Fruit fly (Drosophila melanogaster): ENCODE results near the gene Srp54k.

The Srp54k gene

dm6 chr3L:5184860-5185639, 32.6 kb downstream of the Srp54k start (continued):
- TF ChIP-seq prd (optimal IDR thresholded peaks at IDR 0.05) (no peak), prd (GFP tag; IDR thresholded peaks at IDR 0.05) (peak; percentile 31; the same call in 2 of the 3 replicates), CG14860 (GFP tag; IDR thresholded peaks at IDR 0.05; ENCODE audit: partially characterized antibody) (no peak), zf30C (GFP tag; optimal IDR thresholded peaks at IDR 0.05) (peak; percentile 46), Adf1 (GFP tag; IDR thresholded peaks at IDR 0.05) (peak; percentile 98), CG15011 (GFP tag; optimal IDR thresholded peaks at IDR 0.05) (peak; percentile 32), disco-r (GFP tag; optimal IDR thresholded peaks at IDR 0.05) (no peak), pb (GFP tag; optimal IDR thresholded peaks at IDR 0.05) (no peak), scrt (GFP tag; optimal IDR thresholded peaks at IDR 0.05) (no peak), Elba2 (GFP tag; optimal IDR thresholded peaks at IDR 0.05) (no peak), CG12659 (GFP tag; optimal IDR thresholded peaks at IDR 0.05) (peak; percentile 65), CG1832 (GFP tag; optimal IDR thresholded peaks at IDR 0.05) (peak; percentile 63), Myb (GFP tag; optimal IDR thresholded peaks at IDR 0.05) (peak; percentile 38), CG8089 (GFP tag; optimal IDR thresholded peaks at IDR 0.05) (no peak), mld (GFP tag; IDR thresholded peaks at IDR 0.05; ENCODE audit: partially characterized antibody) (no peak), CG2116 (GFP tag; optimal IDR thresholded peaks at IDR 0.05) (no peak), CG2202 (tag; optimal IDR thresholded peaks at IDR 0.05) (no peak), CG6813 (GFP tag; optimal IDR thresholded peaks at IDR 0.05) (no peak), CG7963 (GFP tag; IDR thresholded peaks at IDR 0.05; ENCODE audit: partially characterized antibody) (no peak), HLH4C (GFP tag; IDR thresholded peaks at IDR 0.05; ENCODE audit: partially characterized antibody) (no peak), Ptx1 (GFP tag; IDR thresholded peaks at IDR 0.05) (peak; percentile 68), CG10209 (GFP tag; optimal IDR thresholded peaks at IDR 0.05) (peak; percentile 74), oc (tag; optimal IDR thresholded peaks at IDR 0.05) (no peak), hbn (GFP tag; IDR thresholded peaks at IDR 0.05; ENCODE audit: partially characterized antibody) (peak; percentile 57; the same call in 1 of the 2 replicates), Atf6 (GFP tag; IDR thresholded peaks at IDR 0.05) (no peak), ftz-f1 (GFP tag; optimal IDR thresholded peaks at IDR 0.05) (no peak), CG2129 (GFP tag; IDR thresholded peaks at IDR 0.05; ENCODE audit: partially characterized antibody) (peak; percentile 15; the same call in 1 of the 2 replicates), Doc2 (GFP tag; IDR thresholded peaks at IDR 0.05) (no peak), Gug (GFP tag; IDR thresholded peaks at IDR 0.05) (0 out of 4 replicates have a peak, but pooled peaks have one; percentile 19), CG17568 (GFP tag; optimal IDR thresholded peaks at IDR 0.05) (no peak), Nf-YA (GFP tag; IDR thresholded peaks at IDR 0.05) (no peak), CG42726 (GFP tag; IDR thresholded peaks at IDR 0.05; ENCODE audit: partially characterized antibody) (no peak), CG34422 (GFP tag; IDR thresholded peaks at IDR 0.05) (peak; percentile 16; the same call in 1 of the 3 replicates), CG18476 (GFP tag; optimal IDR thresholded peaks at IDR 0.05) (no peak), Hey (tag; optimal IDR thresholded peaks at IDR 0.05) (no peak), CG1602 (GFP tag; optimal IDR thresholded peaks at IDR 0.05) (peak; percentile 46), CG1647 (GFP tag; optimal IDR thresholded peaks at IDR 0.05) (no peak), chn (GFP tag; optimal IDR thresholded peaks at IDR 0.05) (peak; percentile 24), dm (GFP tag; optimal IDR thresholded peaks at IDR 0.05) (no peak), Nf-YB (GFP tag; optimal IDR thresholded peaks at IDR 0.05) (peak; percentile 14), abd-A (tag; optimal IDR thresholded peaks at IDR 0.05) (no peak), CG6683 (GFP tag; optimal IDR thresholded peaks at IDR 0.05) (no peak), CG9797 (GFP tag; optimal IDR thresholded peaks at IDR 0.05) (no peak), CG17385 (GFP tag; optimal IDR thresholded peaks at IDR 0.05) (peak; percentile 86), tgo (GFP tag; IDR thresholded peaks at IDR 0.05) (peak; percentile 35; the same call in 1 of the 3 replicates), E2f2 (GFP tag; IDR thresholded peaks at IDR 0.05) (peak; percentile 19; the same call in 1 of the 2 replicates), CG9437 (GFP tag; optimal IDR thresholded peaks at IDR 0.05) (peak; percentile 69), row (GFP tag; IDR thresholded peaks at IDR 0.05) (peak; percentile 63)

All from whole organism, embryonic.